Worm (Caenorhabditis elegans): ENCODE data around the gene gpcp-2.

gpcp-2 gene

DNA sequence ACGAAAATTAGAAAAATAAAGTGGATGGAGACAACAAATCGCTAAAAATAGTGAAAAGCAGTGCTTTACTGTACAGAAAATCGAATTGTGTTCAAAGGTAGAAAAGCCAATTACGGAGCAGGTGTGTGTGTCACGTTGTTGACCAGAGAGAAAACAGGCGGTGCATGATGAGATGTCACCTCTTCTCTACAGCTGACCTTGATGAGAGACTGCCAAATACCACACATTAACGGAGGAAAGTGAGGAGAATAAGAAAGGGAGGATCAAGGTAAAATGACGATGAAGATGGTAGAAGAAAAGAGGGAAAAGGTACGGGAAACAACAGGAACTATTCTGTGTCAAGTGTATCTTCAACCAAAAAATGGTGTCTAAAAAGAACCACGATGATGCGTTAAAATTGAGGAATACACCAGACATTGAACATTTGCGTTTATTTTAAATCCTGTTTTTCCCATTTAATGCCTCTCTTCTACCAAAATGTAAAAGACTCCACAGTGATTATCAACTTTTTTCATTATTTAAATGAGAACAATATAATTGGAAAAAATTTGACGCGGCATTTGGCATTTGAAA is 26.1 kb upstream of the gpcp-2 start:
- TF ChIP-seq B0261.1 (tag; optimal IDR thresholded peaks at IDR 0.05) (no peak), efl-1 (GFP tag; optimal IDR thresholded peaks at IDR 0.05) (no peak), dox-1 (GFP tag; IDR thresholded peaks at IDR 0.05) (no peak), tlf-1 (GFP tag; optimal IDR thresholded peaks at IDR 0.05) (no peak), lin-26 (GFP tag; IDR thresholded peaks at IDR 0.05) (no peak), ceh-27 (GFP tag; optimal IDR thresholded peaks at IDR 0.05) (no peak), lin-35 (GFP tag; optimal IDR thresholded peaks at IDR 0.05) (no peak), rec-8 (tag; optimal IDR thresholded peaks at IDR 0.05) (no peak), F23B12.7 (tag; optimal IDR thresholded peaks at IDR 0.05; ENCODE audit: insufficient read depth) (no peak)

DNA sequence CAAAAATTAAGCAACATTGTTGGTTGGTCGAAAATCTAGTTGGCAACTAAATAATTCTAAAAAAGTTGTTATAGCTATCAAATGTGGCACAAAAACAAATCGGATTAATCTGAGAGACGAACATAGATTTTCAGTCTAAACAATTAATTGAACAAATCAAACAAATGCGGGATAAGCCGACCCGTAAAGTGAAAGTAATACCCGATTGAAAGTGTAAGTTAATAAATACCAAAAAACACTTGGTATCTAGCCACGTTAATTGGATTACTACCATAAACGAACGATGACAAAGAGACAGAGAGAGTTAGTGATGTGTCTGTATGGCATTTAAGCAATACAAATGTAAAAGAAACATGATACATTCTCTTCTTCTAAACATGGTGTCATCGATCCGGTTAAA is 20.7 kb upstream of the gpcp-2 start:
- TF ChIP-seq F39B2.1 (GFP tag; IDR thresholded peaks at IDR 0.05) (no peak), madf-6 (GFP tag; IDR thresholded peaks at IDR 0.05) (no peak), C06A6.2 (GFP tag; conservative IDR thresholded peaks at IDR 0.05) (no peak), ama-1 (optimal IDR thresholded peaks at IDR 0.05) (no peak), ama-1 (GFP tag; optimal IDR thresholded peaks at IDR 0.05) (no peak), gei-17 (GFP tag; optimal IDR thresholded peaks at IDR 0.05) (no peak), zfh-2 (GFP tag; conservative IDR thresholded peaks at IDR 0.05) (no peak), ceh-100 (GFP tag; IDR thresholded peaks at IDR 0.05) (no peak), lin-54 (GFP tag; optimal IDR thresholded peaks at IDR 0.05) (no peak), mcd-1 (GFP tag; IDR thresholded peaks at IDR 0.05) (no peak), snpc-4 (GFP tag; optimal IDR thresholded peaks at IDR 0.05) (no peak), snpc-4 (tag; optimal IDR thresholded peaks at IDR 0.05) (no peak), snpc-3.4 (tag; optimal IDR thresholded peaks at IDR 0.05) (no peak), ztf-25 (GFP tag; IDR thresholded peaks at IDR 0.05) (no peak), hlh-12 (tag; optimal IDR thresholded peaks at IDR 0.05) (no peak), lin-35 (GFP tag; optimal IDR thresholded peaks at IDR 0.05) (no peak), egrh-3 (GFP tag; IDR thresholded peaks at IDR 0.05) (no peak), xnd-1 (tag; optimal IDR thresholded peaks at IDR 0.05) (no peak), fkh-3 (tag; optimal IDR thresholded peaks at IDR 0.05) (no peak)

DNA sequence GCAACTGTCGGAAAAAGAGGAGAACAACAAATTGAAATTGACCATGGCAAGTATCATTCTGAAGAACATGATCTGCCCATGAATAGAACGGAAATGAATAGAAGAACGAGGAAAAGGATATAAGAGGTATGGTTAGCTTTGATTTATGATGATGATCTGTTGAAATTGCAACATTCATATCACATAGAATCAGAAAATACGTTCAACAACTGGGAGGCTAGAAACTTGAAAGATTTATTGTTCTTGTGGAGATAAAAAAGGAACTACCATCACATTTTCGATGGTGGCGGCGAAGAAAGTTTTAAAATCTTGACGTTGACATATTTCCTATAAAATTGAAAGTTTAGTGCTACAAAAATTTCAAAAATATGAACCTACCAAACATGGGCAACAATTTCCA is 20.1 kb upstream of the gpcp-2 start:
- no peak for TF ChIP-seq rpc-1 (optimal IDR thresholded peaks at IDR 0.05)
- no peak for TF ChIP-seq rpc-1 (tag; optimal IDR thresholded peaks at IDR 0.05)

DNA sequence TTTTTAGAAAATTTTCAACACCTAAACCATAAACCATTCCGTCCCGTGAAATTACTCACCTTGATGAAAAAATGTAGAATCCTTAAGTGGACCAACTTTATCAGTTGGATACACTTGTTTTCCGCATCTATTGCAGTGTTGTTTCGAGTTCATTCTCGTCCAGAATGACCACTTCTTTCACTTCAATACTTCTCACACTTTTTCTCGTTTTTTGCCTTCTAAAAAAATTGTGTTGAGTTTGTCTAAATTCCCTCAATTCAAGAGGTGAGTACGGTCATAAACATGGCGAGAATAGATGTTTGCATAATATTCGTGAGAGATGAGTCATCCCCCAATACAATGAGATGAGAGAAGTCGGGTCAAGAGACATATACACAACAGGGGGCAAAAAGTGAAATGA is 19.4 kb upstream of the gpcp-2 start, which contains the start of gene ltd-1:
TSS of gene ltd-1 (minus strand) at position 218 of the 400 bp plus-strand sequence.
- TF ChIP-seq dpff-1 (tag; optimal IDR thresholded peaks at IDR 0.05) (no peak), B0035.1 (tag; optimal IDR thresholded peaks at IDR 0.05) (no peak), lir-1 (GFP tag; conservative IDR thresholded peaks at IDR 0.05) (no peak), aptf-3 (GFP tag; IDR thresholded peaks at IDR 0.05) (no peak), sdz-38 (tag; optimal IDR thresholded peaks at IDR 0.05) (no peak), F23B12.7 (tag; optimal IDR thresholded peaks at IDR 0.05; ENCODE audit: insufficient read depth) (no peak), B0261.1 (tag; optimal IDR thresholded peaks at IDR 0.05) (no peak), nfya-2 (GFP tag; IDR thresholded peaks at IDR 0.05) (no peak), dpl-1 (GFP tag; optimal IDR thresholded peaks at IDR 0.05) (no peak), ceh-79 (tag; optimal IDR thresholded peaks at IDR 0.05) (no peak), nhr-80 (tag; optimal IDR thresholded peaks at IDR 0.05) (no peak), tbp1 (GFP tag; optimal IDR thresholded peaks at IDR 0.05) (no peak), F52B5.7 (tag; optimal IDR thresholded peaks at IDR 0.05) (no peak), chd-7 (tag; optimal IDR thresholded peaks at IDR 0.05) (no peak), xnd-1 (tag; optimal IDR thresholded peaks at IDR 0.05) (no peak), ceh-100 (GFP tag; IDR thresholded peaks at IDR 0.05) (no peak)
